Worm (Caenorhabditis elegans) whole organism, early embryonic: ENCODE data around the gene C01G6.9.

ENCODE experiments used
- B0310.2 ChIP-seq: sonication (generic microtip); optimal IDR thresholded peaks from 2 replicates; lab custom pipeline; 2016; ENCODE audit warnings: mild to moderate bottlenecking, missing genetic modification characterization, missing compliant biosample characterization
- F13C5.2 ChIP-seq: sonication (generic microtip); optimal IDR thresholded peaks from 2 replicates; lab custom pipeline; 2017; ENCODE audit warnings: mild to moderate bottlenecking, missing genetic modification characterization, inconsistent platforms, missing compliant biosample characterization
- aly-1 ChIP-seq: sonication (generic microtip); optimal IDR thresholded peaks from 2 replicates; lab custom pipeline; 2016; ENCODE audit warnings: missing genetic modification characterization, missing compliant biosample characterization
- ama-1 ChIP-seq: fragments of 150-350 bp; optimal IDR thresholded peaks from 2 replicates; lab custom pipeline; 2014
- ceh-13 ChIP-seq: fragments of 200-800 bp; sonication (Bioruptor generic); optimal IDR thresholded peaks from 2 replicates; lab custom pipeline; 2018; ENCODE audit warnings: mild to moderate bottlenecking, missing genetic modification characterization, missing compliant biosample characterization
- ceh-36 ChIP-seq: sonication (generic microtip); optimal IDR thresholded peaks from 2 replicates; lab custom pipeline; 2016; ENCODE audit warnings: missing genetic modification characterization, inconsistent platforms, missing compliant biosample characterization
- ets-7 ChIP-seq: sonication (generic microtip); optimal IDR thresholded peaks from 2 replicates; lab custom pipeline; 2016; ENCODE audit warnings: missing genotype, missing genetic modification characterization, missing compliant biosample characterization
- flt-1 ChIP-seq: fragments of 200-800 bp; sonication (Bioruptor generic); IDR thresholded peaks from 2 replicates; pipeline ENCODE4 v1.3.6; 2022; ENCODE audit warnings: missing genetic modification characterization, missing compliant biosample characterization
- hmbx-1 ChIP-seq: sonication (generic microtip); optimal IDR thresholded peaks from 2 replicates; lab custom pipeline; 2016; ENCODE audit warnings: mild to moderate bottlenecking, missing genetic modification characterization, missing compliant biosample characterization
- hmg-4 ChIP-seq: fragments of 200-800 bp; sonication (Bioruptor generic); optimal IDR thresholded peaks from 2 replicates; lab custom pipeline; 2018; ENCODE audit warnings: mild to moderate bottlenecking, missing genetic modification characterization, missing compliant biosample characterization
- hnd-1 ChIP-seq: sonication (generic microtip); optimal IDR thresholded peaks from 2 replicates; lab custom pipeline; 2016; ENCODE audit warnings: missing genetic modification characterization, missing compliant biosample characterization
- pes-1 ChIP-seq: fragments of 200-800 bp; sonication (Bioruptor generic); IDR thresholded peaks from 2 replicates; pipeline ENCODE4 v1.3.6; 2022; ENCODE audit warnings: missing genetic modification reagents, missing genetic modification characterization, missing compliant biosample characterization
- scrt-1 ChIP-seq: fragments of 200-800 bp; sonication (Bioruptor generic); IDR thresholded peaks from 2 replicates; pipeline ENCODE4 v1.3.6; 2022; ENCODE audit warnings: missing genetic modification characterization, missing compliant biosample characterization
- sea-1 ChIP-seq: fragments of 200-800 bp; sonication (Bioruptor generic); conservative IDR thresholded peaks from 2 replicates; pipeline ENCODE4 v1.3.6; 2022; ENCODE audit warnings: missing genetic modification characterization, missing compliant biosample characterization
- tbx-11 ChIP-seq: fragments of 200-800 bp; sonication (Bioruptor generic); IDR thresholded peaks from 2 replicates; pipeline ENCODE4 v1.3.6; 2022; ENCODE audit warnings: missing genetic modification characterization, missing compliant biosample characterization
- tbx-37 ChIP-seq: fragments of 200-800 bp; sonication (Bioruptor generic); conservative IDR thresholded peaks from 2 replicates; pipeline ENCODE4 v1.3.6; 2022; ENCODE audit warnings: missing genetic modification reagents, missing genetic modification characterization, missing compliant biosample characterization
- tra-4 ChIP-seq: sonication (generic microtip); optimal IDR thresholded peaks from 2 replicates; lab custom pipeline; 2017; ENCODE audit warnings: missing genetic modification characterization, missing compliant biosample characterization

The C01G6.9 gene

DNA sequence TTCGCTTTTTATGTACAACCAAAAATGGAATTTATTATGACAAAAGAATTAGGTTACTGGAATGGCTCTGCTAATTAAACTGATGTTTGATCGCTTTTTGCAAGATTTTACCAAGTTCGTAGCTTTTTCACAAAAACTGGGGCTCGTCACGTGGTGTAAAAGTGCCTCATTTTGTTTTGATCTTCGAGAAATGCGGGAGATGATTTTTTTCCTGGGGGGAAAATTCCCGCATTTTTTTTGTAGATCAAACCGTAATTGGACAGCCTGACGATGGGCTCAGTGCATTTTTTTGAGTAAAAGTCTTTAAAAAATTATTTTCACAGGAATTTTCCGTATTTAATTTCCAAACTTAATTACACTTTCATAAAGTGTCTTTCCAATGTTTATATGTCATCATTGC, 6.5 kb downstream of the C01G6.9 start:
- TF ChIP-seq tbx-11 (GFP tag; lab: Robert Waterston, UW) (no peak), aly-1 (tag; lab: Kevin White, UChicago) (no peak), ceh-36 (tag; lab: Kevin White, UChicago) (no peak), ama-1 (no peak), B0310.2 (no peak), hmbx-1 (tag; lab: Kevin White, UChicago) (no peak), tbx-37 (no peak), F13C5.2 (tag; lab: Kevin White, UChicago) (no peak), sea-1 (GFP tag; lab: Robert Waterston, UW) (no peak), tra-4 (tag; lab: Kevin White, UChicago) (no peak), pes-1 (no peak), hmg-4 (GFP tag; lab: Kevin White, UChicago) (no peak), ceh-13 (no peak), flt-1 (GFP tag; lab: Robert Waterston, UW) (no peak)

DNA sequence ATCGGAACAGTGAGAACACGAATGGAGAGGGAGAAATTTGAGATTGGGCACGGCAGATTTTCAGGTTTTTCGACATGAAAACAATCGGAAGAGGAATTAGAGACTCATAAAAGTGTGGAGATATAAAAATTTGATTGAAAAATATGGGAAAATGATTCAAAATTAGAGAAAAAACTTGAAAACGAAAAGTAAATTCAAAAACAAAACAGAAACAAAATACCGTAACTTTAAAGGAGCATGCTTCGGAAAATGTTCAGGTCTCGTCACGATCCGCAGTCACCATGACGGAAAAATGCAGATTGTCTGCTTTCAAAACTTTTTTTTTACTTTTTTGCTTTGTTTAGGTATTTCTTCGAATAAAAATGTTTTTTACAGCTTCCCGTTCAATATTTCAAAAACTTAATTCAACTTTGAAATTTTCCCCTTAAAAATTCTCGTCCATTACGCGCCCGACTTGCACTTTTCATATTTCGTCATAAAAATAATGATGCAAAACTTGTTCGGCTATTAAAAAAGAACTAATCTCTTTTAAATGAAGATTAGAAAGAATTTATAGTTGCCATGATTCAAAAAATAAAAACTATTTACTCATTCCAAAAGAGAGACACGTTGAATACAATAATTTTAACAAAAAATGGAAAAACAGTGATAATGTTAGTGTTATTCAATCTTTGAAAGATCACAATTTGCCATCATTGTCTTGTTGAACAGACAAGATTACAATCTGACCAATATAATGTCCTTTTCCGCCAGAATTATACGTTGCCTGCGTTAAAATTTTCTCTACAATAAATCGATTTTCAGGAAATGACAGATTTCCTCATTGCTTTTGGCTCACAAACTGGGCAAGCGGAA, 10.2 kb downstream of the C01G6.9 start, which contains the start of gene mtrr-1:
Gene mtrr-1 (plus strand): TSS at position 805 of the 855 bp plus-strand sequence.
- TF ChIP-seq F13C5.2 (tag; lab: Kevin White, UChicago) (no peak), ceh-36 (tag; lab: Kevin White, UChicago) (no peak), sea-1 (GFP tag; lab: Robert Waterston, UW) (no peak), pes-1 (no peak), tbx-37 (no peak)

DNA sequence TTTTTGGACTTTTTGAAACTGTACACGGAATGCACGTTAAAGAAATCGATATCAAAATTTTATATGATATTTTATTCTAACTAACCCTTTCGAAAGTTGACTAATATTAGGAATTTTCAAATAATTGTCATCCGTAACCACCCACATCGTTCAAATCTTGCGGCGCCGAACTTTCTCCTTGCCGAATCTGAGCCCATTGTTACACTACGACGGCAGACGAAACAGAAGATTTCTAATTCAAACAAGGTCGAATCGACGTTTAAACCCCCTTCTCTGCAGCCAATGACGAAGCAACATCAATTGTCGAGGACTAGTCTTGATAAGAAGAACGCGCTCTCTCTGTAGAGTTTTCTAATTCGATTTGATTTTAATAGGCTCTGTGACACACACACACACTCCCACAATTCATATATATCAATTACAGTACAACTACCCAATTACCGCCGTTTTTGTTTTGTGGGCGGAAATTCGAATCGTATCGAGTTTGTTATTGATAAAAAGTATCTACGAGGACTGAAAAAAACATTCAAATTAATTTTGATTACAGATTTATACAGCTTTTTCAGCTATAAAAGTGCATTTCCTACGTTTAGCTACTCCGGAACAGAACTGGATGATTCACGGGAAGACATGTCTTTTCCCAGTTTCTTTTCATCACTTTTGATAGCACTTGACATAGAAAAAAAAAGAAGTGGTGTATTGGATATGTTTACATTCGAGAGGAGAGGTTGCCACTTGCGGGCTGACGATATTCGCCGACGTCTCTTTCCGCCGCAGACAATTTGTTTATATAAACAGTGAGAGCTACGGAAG, 11.1 kb downstream of the C01G6.9 start:
- TF ChIP-seq sea-1 (GFP tag; lab: Robert Waterston, UW) (0 out of 2 replicates have a peak, but pooled peaks have one; percentile 6), tbx-37 (0 out of 2 replicates have a peak, but pooled peaks have one; percentile 10), hnd-1 (no peak)

DNA sequence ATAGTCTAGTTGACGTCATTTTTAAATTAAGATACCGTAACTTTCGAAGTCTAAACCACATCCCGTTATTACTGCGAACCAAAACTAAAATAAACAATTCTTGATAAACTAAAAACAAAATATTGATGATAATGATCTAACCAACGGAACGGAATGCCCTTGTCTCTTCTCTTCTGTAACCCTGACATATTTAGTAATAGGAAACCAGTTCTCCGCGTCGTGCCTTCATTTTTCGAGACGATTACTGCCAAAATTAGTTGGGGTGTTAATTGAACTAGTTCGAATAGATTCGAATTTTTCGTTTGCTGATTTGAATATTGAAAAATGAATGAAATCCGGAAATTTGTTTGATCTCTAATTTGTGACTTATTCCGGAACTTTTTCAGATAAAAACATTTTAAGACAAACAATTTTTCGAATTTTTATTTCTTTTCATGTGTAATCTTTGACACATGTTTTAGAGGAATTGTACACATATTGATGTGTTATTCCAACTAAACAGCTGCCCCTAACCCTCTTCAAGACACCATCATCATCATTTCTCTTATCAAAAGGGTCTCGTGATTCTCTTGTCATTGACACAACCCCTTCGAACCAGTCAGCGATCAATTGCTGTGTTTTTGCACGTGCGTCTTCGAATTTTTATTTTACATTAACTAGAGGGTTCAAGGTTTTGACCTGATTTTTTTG, 11.8 kb downstream of the C01G6.9 start:
- TF ChIP-seq tbx-11 (GFP tag; lab: Robert Waterston, UW): 0 out of 2 replicates have a peak, but pooled peaks have one; percentile 11
- no peak for TF ChIP-seq hnd-1

DNA sequence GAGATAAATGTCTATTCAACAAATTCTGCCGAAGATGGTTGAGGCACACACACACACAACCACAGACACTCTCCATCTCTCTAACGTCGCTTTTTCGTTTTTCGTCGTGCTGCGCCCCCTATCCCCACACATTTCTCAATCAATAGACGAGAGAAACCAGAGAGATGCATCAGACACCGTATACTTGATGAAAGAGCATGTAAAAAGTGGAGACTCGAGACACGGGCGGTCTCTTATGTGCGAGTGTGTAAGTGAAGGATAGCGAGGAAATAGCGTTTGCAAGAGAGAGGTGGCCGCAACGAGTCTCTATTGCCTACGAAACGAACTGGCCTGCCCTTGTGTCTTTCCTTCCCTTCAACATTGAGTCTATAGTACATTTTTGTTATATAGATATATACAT, 12.8 kb downstream of the C01G6.9 start:
- no peak for TF ChIP-seq hnd-1
- no peak for TF ChIP-seq pes-1
- peak; percentile 72 for TF ChIP-seq F13C5.2 (tag; lab: Kevin White, UChicago)
- TF ChIP-seq ets-7 (tag; lab: Kevin White, UChicago): no peak
- TF ChIP-seq aly-1 (tag; lab: Kevin White, UChicago): no peak
- TF ChIP-seq hmg-4 (GFP tag; lab: Kevin White, UChicago): peak; percentile 90
- no peak for TF ChIP-seq ama-1
- TF ChIP-seq sea-1 (GFP tag; lab: Robert Waterston, UW): 0 out of 2 replicates have a peak, but pooled peaks have one; percentile 38
- no peak for TF ChIP-seq ceh-13
- no peak for TF ChIP-seq scrt-1 (GFP tag; lab: Robert Waterston, UW)

DNA sequence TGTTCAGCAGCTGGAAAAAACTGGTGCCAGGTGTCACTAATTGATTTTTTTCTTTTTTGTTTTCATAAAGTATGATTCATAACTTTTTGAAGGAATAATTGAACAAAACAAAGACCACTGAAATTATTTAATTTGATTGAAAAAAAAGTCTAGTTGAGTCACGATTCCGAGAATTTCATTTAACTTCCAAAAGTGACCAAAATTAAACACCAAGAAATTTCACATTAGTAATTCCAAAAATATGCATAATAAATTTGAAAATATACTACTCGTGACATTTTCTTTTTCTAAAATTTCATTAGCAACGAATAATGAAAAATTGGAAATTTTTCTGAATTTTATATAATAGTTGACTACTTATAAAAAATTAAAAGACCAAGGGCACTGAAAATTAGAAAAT, 13.6 kb downstream of the C01G6.9 start:
- TF ChIP-seq B0310.2 (no peak), F13C5.2 (tag; lab: Kevin White, UChicago) (no peak), sea-1 (GFP tag; lab: Robert Waterston, UW) (no peak), tra-4 (tag; lab: Kevin White, UChicago) (no peak), ama-1 (no peak), ets-7 (tag; lab: Kevin White, UChicago) (no peak), flt-1 (GFP tag; lab: Robert Waterston, UW) (no peak), hmg-4 (GFP tag; lab: Kevin White, UChicago) (no peak), tbx-37 (no peak)

DNA sequence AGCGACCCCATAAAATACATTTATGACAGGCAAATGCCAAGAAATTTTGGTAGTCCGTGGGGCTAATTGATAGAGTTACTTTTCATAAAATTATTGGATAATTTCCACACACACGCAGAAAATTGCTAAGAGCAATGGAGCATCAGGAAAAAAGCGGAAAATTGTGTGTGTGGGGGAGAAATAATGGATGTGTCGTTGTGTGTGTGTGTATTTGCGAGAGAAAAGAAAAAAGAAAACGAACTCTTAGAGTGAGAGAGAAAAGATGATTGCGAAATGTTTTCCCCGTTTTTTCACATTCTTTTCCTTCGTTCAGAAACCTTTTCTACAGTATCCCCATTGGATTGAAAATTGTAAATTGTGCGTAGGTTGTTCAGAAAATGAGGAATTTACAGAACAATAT, 14.0 kb downstream of the C01G6.9 start:
- no peak for TF ChIP-seq flt-1 (GFP tag; lab: Robert Waterston, UW)

DNA sequence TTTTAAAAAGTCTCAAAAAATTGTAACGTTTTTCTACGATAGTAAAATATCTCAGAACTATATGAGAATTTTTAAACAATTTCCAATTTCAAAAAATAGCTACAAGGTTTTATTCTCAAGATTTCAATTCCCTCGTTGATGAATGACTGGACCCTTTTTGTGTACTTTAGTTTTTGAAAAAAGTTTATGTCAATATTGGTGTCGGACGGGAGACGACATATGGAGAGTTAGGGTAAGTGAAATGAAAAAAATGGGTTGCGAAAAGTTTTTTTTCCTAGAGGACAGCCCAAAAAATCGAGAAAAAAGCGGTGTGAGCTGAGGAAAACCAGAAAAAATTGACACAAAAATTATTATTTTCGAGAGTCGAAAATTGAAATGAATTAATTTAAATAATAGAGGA, 14.8 kb downstream of the C01G6.9 start:
- no peak for TF ChIP-seq aly-1 (tag; lab: Kevin White, UChicago)
- TF ChIP-seq hmg-4 (GFP tag; lab: Kevin White, UChicago): no peak
- no peak for TF ChIP-seq tbx-11 (GFP tag; lab: Robert Waterston, UW)
- TF ChIP-seq hnd-1: no peak
- no peak for TF ChIP-seq hmbx-1 (tag; lab: Kevin White, UChicago)
- TF ChIP-seq F13C5.2 (tag; lab: Kevin White, UChicago): no peak
- no peak for TF ChIP-seq flt-1 (GFP tag; lab: Robert Waterston, UW)
- no peak for TF ChIP-seq ceh-36 (tag; lab: Kevin White, UChicago)
- no peak for TF ChIP-seq sea-1 (GFP tag; lab: Robert Waterston, UW)
- TF ChIP-seq tra-4 (tag; lab: Kevin White, UChicago): no peak
- no peak for TF ChIP-seq ceh-13
- no peak for TF ChIP-seq B0310.2
- no peak for TF ChIP-seq tbx-37
- no peak for TF ChIP-seq ama-1
